Worm (Caenorhabditis elegans) whole organism, late embryonic: ENCODE results near the gene rtfo-1.

ENCODE experiments used
- elt-2 ChIP-seq: sonication (generic microtip); optimal IDR thresholded peaks from 2 replicates; lab custom pipeline; 2016; ENCODE audit warnings: missing genetic modification reagents, missing genetic modification characterization, missing compliant biosample characterization
- hlh-30 ChIP-seq: sonication (generic microtip); optimal IDR thresholded peaks from 2 replicates; lab custom pipeline; 2017; ENCODE audit warnings: antibody characterized with exemption, missing genetic modification characterization, missing compliant biosample characterization; ENCODE audit not compliant: insufficient read depth
- odd-2 ChIP-seq: sonication (generic microtip); optimal IDR thresholded peaks from 2 replicates; lab custom pipeline; 2017; ENCODE audit warnings: antibody characterized with exemption, mild to moderate bottlenecking, missing genetic modification characterization, missing compliant biosample characterization
- sox-4 ChIP-seq: sonication (generic microtip); optimal IDR thresholded peaks from 2 replicates; lab custom pipeline; 2017; ENCODE audit warnings: mild to moderate bottlenecking, missing genetic modification characterization, inconsistent platforms, missing compliant biosample characterization

DNA sequence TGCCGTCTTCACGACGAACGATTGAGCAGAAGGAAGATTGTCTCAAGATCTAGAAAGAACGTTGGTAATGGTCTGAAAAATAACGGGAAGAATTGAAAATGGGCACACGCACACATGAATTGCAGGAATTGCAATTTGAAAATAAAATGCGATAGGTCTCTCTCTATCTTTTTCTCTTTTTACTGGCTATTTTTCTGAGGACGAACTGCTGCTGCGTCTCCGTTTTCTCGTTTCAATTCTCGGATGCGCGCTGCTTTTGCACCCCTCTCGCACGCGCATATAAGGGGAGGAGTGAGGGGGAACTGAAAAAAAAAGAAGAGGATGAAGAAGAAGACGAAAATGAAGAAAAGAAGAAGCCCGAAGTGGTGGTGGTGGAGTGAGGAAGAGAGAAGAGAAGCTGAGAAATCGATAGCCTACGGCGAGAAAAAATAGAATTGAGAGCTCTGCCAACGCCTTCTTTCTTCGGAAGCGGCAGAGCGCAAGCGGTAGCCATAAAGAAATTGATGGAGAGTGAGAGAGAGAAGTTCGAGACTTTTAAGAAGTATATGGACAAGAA is 20.7 kb downstream of the rtfo-1 start, which contains the start of gene rgef-1:
- TF ChIP-seq hlh-30 (tag; lab: Kevin White, UChicago) (no peak), odd-2 (tag; lab: Kevin White, UChicago) (no peak), elt-2 (tag; lab: Kevin White, UChicago) (no peak), sox-4 (tag; lab: Kevin White, UChicago) (no peak)
